Worm (Caenorhabditis elegans): ENCODE measurements around the gene srbc-16.

- no peak for TF ChIP-seq cog-1 (tag; optimal IDR thresholded peaks at IDR 0.05)
- no peak for TF ChIP-seq med-1 (GFP tag; optimal IDR thresholded peaks at IDR 0.05; ENCODE audit: insufficient read depth)
- no peak for TF ChIP-seq ztf-29 (GFP tag; IDR thresholded peaks at IDR 0.05)
- TF ChIP-seq ref-1 (GFP tag; conservative IDR thresholded peaks at IDR 0.05): no peak
Measured at ce11 chrV:2166679-2167078, 15.2 kb upstream of the srbc-16 start, which contains the start of gene srbc-19.

All from whole organism, midembryonic.